Worm (Caenorhabditis elegans) whole organism, L1 larva: ENCODE data around the gene ZK1307.3.

Source experiments
- alr-1 ChIP-seq: fragments of 200-800 bp; sonication (Bioruptor generic); optimal IDR thresholded peaks from 2 replicates; lab custom pipeline; 2018; ENCODE audit warnings: borderline replicate concordance, mild to moderate bottlenecking, missing genetic modification characterization, missing compliant biosample characterization
- egl-27 ChIP-seq, 2 experiments: fragments of 150-350 bp in 1 of 2; sonication (generic microtip); optimal IDR thresholded peaks; 3 replicates each; lab custom pipeline; 2017 to 2018; ENCODE audit warnings: missing biosample characterization in 2 of 2, missing genetic modification characterization in 2 of 2, missing genetic modification reagents in 2 of 2
- lin-15B ChIP-seq: fragments of 150-350 bp; sonication (generic microtip); optimal IDR thresholded peaks from 3 replicates; lab custom pipeline; 2014; ENCODE audit warnings: missing biosample characterization, missing genetic modification characterization

DNA sequence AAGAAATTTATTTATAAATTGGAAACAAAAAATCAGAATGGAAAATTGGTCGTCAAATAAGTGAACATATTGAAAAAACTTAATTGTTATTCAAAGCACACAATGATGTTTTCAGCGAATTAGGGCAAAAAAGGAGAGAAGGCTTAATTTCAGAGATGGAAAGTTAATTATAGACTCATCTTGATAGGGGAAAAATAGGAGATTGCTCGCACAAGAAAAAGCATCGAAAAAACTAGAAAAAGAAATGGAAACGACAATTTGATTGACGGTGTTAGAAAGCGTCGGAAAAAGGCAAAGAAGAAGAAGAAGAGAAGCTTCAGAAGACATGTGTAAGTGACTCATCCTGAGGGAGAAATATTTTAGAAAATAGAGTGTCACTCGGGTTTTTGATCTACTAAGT is 43.1 kb upstream of the ZK1307.3 start:
- TF ChIP-seq alr-1 (no peak), egl-27 (tag; optimal IDR thresholded peaks at IDR 0.05; lab: Kevin White, UChicago) (no peak), lin-15B (tag; lab: Kevin White, UChicago) (no peak)
